Worm (Caenorhabditis elegans) whole organism, young adult: Measurements from ENCODE around the gene F40F8.3.
A peak's percentile ranks its signal among the peaks of the same experiment; 100 is the strongest.

Source experiments
- B0019.2 ChIP-seq: fragments of 200-800 bp; sonication (Bioruptor generic); conservative IDR thresholded peaks from 2 replicates; pipeline ENCODE4 v1.3.6; 2022; ENCODE audit warnings: missing genetic modification reagents, missing genetic modification characterization, missing compliant biosample characterization
- B0261.1 ChIP-seq: sonication (generic microtip); optimal IDR thresholded peaks from 2 replicates; lab custom pipeline; 2016; ENCODE audit warnings: mild to moderate bottlenecking, missing genetic modification characterization, moderate library complexity, missing compliant biosample characterization
- B0336.3 ChIP-seq: fragments of 200-800 bp; sonication (Bioruptor generic); IDR thresholded peaks from 2 replicates; pipeline ENCODE4 v1.3.6; 2022; ENCODE audit warnings: missing genetic modification characterization, missing compliant biosample characterization
- D2030.7 ChIP-seq: fragments of 200-800 bp; sonication (Bioruptor generic); IDR thresholded peaks from 2 replicates; pipeline ENCODE4 v1.3.6; 2022; ENCODE audit warnings: missing genetic modification reagents, missing genetic modification characterization, missing compliant biosample characterization
- F52B5.7 ChIP-seq: sonication (generic microtip); optimal IDR thresholded peaks from 2 replicates; lab custom pipeline; 2016; ENCODE audit warnings: mild to moderate bottlenecking, missing genetic modification characterization, missing compliant biosample characterization
- F55B11.4 ChIP-seq: sonication (generic microtip); optimal IDR thresholded peaks from 2 replicates; lab custom pipeline; 2016; ENCODE audit warnings: missing compliant biosample characterization, missing genetic modification characterization, borderline replicate concordance; ENCODE audit not compliant: insufficient read depth
- F57C9.4 ChIP-seq: sonication (generic microtip); optimal IDR thresholded peaks from 2 replicates; lab custom pipeline; 2017; ENCODE audit warnings: mild to moderate bottlenecking, missing genetic modification characterization, missing compliant biosample characterization
- K11D2.4 ChIP-seq: fragments of 200-800 bp; sonication (Bioruptor generic); IDR thresholded peaks from 2 replicates; pipeline ENCODE4 v1.3.6; 2022; ENCODE audit warnings: missing genetic modification reagents, missing genetic modification characterization, missing compliant biosample characterization
- K12H6.12 ChIP-seq: fragments of 200-800 bp; sonication (Bioruptor generic); optimal IDR thresholded peaks from 2 replicates; lab custom pipeline; 2018; ENCODE audit warnings: mild to moderate bottlenecking, missing genetic modification characterization, missing compliant biosample characterization
- Y67H2A.10 ChIP-seq: fragments of 200-800 bp; sonication (Bioruptor generic); conservative IDR thresholded peaks from 2 replicates; pipeline ENCODE4 v1.3.6; 2022; ENCODE audit warnings: missing genetic modification reagents, missing genetic modification characterization, missing compliant biosample characterization
- athp-1 ChIP-seq: sonication (generic microtip); optimal IDR thresholded peaks from 2 replicates; lab custom pipeline; 2017; ENCODE audit warnings: mild to moderate bottlenecking, missing genetic modification characterization, missing compliant biosample characterization
- attf-6 ChIP-seq: fragments of 200-800 bp; sonication (Bioruptor generic); IDR thresholded peaks from 2 replicates; pipeline ENCODE4 v1.3.6; 2022; ENCODE audit warnings: missing genetic modification reagents, missing genetic modification characterization, missing compliant biosample characterization
- bed-1 ChIP-seq: fragments of 200-800 bp; sonication (Bioruptor generic); IDR thresholded peaks from 2 replicates; pipeline ENCODE4 v1.3.6; 2022; ENCODE audit warnings: missing genetic modification reagents, missing genetic modification characterization, missing compliant biosample characterization
- ccch-3 ChIP-seq: fragments of 200-800 bp; sonication (Bioruptor generic); optimal IDR thresholded peaks from 2 replicates; lab custom pipeline; 2018; ENCODE audit warnings: mild to moderate bottlenecking, missing genetic modification characterization, missing compliant biosample characterization
- cebp-1 ChIP-seq, 2 experiments: fragments of 200-800 bp in 1 of 2; sonication (Bioruptor generic) in 1 of 2; sonication (generic microtip) in 1 of 2; IDR thresholded peaks in 1 of 2; optimal IDR thresholded peaks in 1 of 2; 2 replicates each; pipeline versions ENCODE4 v1.3.6 to Lab custom; 2017 to 2022; ENCODE audit warnings: missing compliant biosample characterization in 2 of 2, missing genetic modification characterization in 2 of 2, mild to moderate bottlenecking in 1 of 2, missing genetic modification reagents in 1 of 2, moderate library complexity in 1 of 2
- cebp-2 ChIP-seq: fragments of 200-800 bp; sonication (Bioruptor generic); IDR thresholded peaks from 2 replicates; pipeline ENCODE4 v1.3.6; 2022; ENCODE audit warnings: missing genetic modification characterization, missing compliant biosample characterization
- ceh-40 ChIP-seq: fragments of 200-800 bp; sonication (Bioruptor generic); IDR thresholded peaks from 2 replicates; pipeline ENCODE4 v1.3.6; 2022; ENCODE audit warnings: missing genetic modification characterization, missing compliant biosample characterization
- ceh-58 ChIP-seq: fragments of 200-800 bp; sonication (Bioruptor generic); IDR thresholded peaks from 2 replicates; pipeline ENCODE4 v1.3.6; 2022; ENCODE audit warnings: missing genetic modification characterization, missing compliant biosample characterization
- chd-7 ChIP-seq: sonication (generic microtip); optimal IDR thresholded peaks from 2 replicates; lab custom pipeline; 2016; ENCODE audit warnings: mild to moderate bottlenecking, missing genetic modification characterization, moderate library complexity, missing compliant biosample characterization
- dox-1 ChIP-seq: fragments of 200-800 bp; sonication (Bioruptor generic); IDR thresholded peaks from 2 replicates; pipeline ENCODE4 v1.3.6; 2022; ENCODE audit warnings: missing genetic modification reagents, missing genetic modification characterization, missing compliant biosample characterization
- egrh-3 ChIP-seq: fragments of 200-800 bp; sonication (Bioruptor generic); IDR thresholded peaks from 2 replicates; pipeline ENCODE4 v1.3.6; 2022; ENCODE audit warnings: missing genetic modification reagents, missing genetic modification characterization, missing compliant biosample characterization
- ekl-4 ChIP-seq: fragments of 200-800 bp; sonication (Bioruptor generic); IDR thresholded peaks from 2 replicates; pipeline ENCODE4 v1.3.6; 2022; ENCODE audit warnings: missing genetic modification reagents, missing genetic modification characterization, missing compliant biosample characterization
- ets-4 ChIP-seq: fragments of 200-800 bp; sonication (Bioruptor generic); optimal IDR thresholded peaks from 2 replicates; lab custom pipeline; 2018; ENCODE audit warnings: mild to moderate bottlenecking, missing genetic modification characterization, missing compliant biosample characterization
- hlh-12 ChIP-seq: sonication (generic microtip); optimal IDR thresholded peaks from 2 replicates; lab custom pipeline; 2016; ENCODE audit warnings: missing genetic modification characterization, missing compliant biosample characterization
- hrde-1 ChIP-seq: sonication (generic microtip); optimal IDR thresholded peaks from 2 replicates; lab custom pipeline; 2016; ENCODE audit warnings: missing genetic modification characterization, mild to moderate bottlenecking, missing compliant biosample characterization, moderate library complexity, missing genotype, missing genetic modification reagents, borderline replicate concordance
- hsf-1 ChIP-seq: fragments of 200-800 bp; sonication (Bioruptor generic); IDR thresholded peaks from 2 replicates; pipeline ENCODE4 v1.3.6; 2022; ENCODE audit warnings: missing genetic modification reagents, missing genetic modification characterization, missing compliant biosample characterization
- lag-1 ChIP-seq: fragments of 200-800 bp; sonication (Bioruptor generic); IDR thresholded peaks from 2 replicates; pipeline ENCODE4 v1.3.6; 2022; ENCODE audit warnings: missing genetic modification reagents, missing genetic modification characterization, missing compliant biosample characterization
- let-526 ChIP-seq: fragments of 200-800 bp; sonication (Bioruptor generic); IDR thresholded peaks from 2 replicates; pipeline ENCODE4 v1.3.6; 2022; ENCODE audit warnings: missing genetic modification reagents, missing genetic modification characterization, missing compliant biosample characterization
- lin-54 ChIP-seq: fragments of 200-800 bp; sonication (Bioruptor generic); optimal IDR thresholded peaks from 2 replicates; lab custom pipeline; 2018; ENCODE audit warnings: mild to moderate bottlenecking, missing genetic modification characterization, missing compliant biosample characterization
- lsl-1 ChIP-seq: fragments of 200-800 bp; sonication (Bioruptor generic); optimal IDR thresholded peaks from 2 replicates; lab custom pipeline; 2018; ENCODE audit warnings: mild to moderate bottlenecking, missing genetic modification characterization, moderate library complexity, missing compliant biosample characterization
- lsy-27 ChIP-seq: sonication (generic microtip); optimal IDR thresholded peaks from 2 replicates; lab custom pipeline; 2017; ENCODE audit warnings: missing genetic modification characterization, mild to moderate bottlenecking, missing compliant biosample characterization, antibody characterized with exemption, missing genotype, borderline replicate concordance; ENCODE audit not compliant: insufficient read depth
- madf-3 ChIP-seq: fragments of 200-800 bp; sonication (Bioruptor generic); IDR thresholded peaks from 2 replicates; pipeline ENCODE4 v1.3.6; 2022; ENCODE audit warnings: missing genetic modification reagents, missing genetic modification characterization, missing compliant biosample characterization
- madf-8 ChIP-seq: fragments of 200-800 bp; sonication (Bioruptor generic); conservative IDR thresholded peaks from 2 replicates; pipeline ENCODE4 v1.3.6; 2022; ENCODE audit warnings: missing genetic modification reagents, missing genetic modification characterization, missing compliant biosample characterization
- mcd-1 ChIP-seq: fragments of 200-800 bp; sonication (Bioruptor generic); IDR thresholded peaks from 2 replicates; pipeline ENCODE4 v1.3.6; 2022; ENCODE audit warnings: missing genetic modification reagents, missing genetic modification characterization, missing compliant biosample characterization
- mxl-1 ChIP-seq: sonication (generic microtip); optimal IDR thresholded peaks from 2 replicates; lab custom pipeline; 2016; ENCODE audit warnings: missing genetic modification characterization, missing compliant biosample characterization
- nfyb-1 ChIP-seq: fragments of 200-800 bp; sonication (Bioruptor generic); IDR thresholded peaks from 2 replicates; pipeline ENCODE4 v1.3.6; 2022; ENCODE audit warnings: missing genetic modification reagents, missing genetic modification characterization, missing compliant biosample characterization
- nhr-27 ChIP-seq: fragments of 200-800 bp; sonication (Bioruptor generic); optimal IDR thresholded peaks from 2 replicates; lab custom pipeline; 2018; ENCODE audit warnings: mild to moderate bottlenecking, missing genetic modification characterization, moderate library complexity, missing compliant biosample characterization
- nhr-80 ChIP-seq: sonication (generic microtip); optimal IDR thresholded peaks from 2 replicates; lab custom pipeline; 2016; ENCODE audit warnings: missing genetic modification characterization, missing compliant biosample characterization
- pha-4 ChIP-seq: fragments of 150-350 bp; sonication (generic microtip); optimal IDR thresholded peaks from 2 replicates; lab custom pipeline; 2014; ENCODE audit warnings: missing biosample characterization, missing genetic modification reagents, missing genetic modification characterization
- rcor-1 ChIP-seq: fragments of 200-800 bp; sonication (Bioruptor generic); IDR thresholded peaks from 2 replicates; pipeline ENCODE4 v1.3.6; 2022; ENCODE audit warnings: missing genetic modification reagents, missing genetic modification characterization, missing compliant biosample characterization
- rpc-1 ChIP-seq, 2 experiments: fragments of 150-350 bp in 1 of 2; sonication (generic microtip) in 1 of 2; optimal IDR thresholded peaks; 2 replicates each; lab custom pipeline; 2014 to 2018; ENCODE audit warnings: missing biosample characterization in 1 of 2, missing genetic modification characterization in 1 of 2, missing genetic modification reagents in 1 of 2, missing genotype in 1 of 2
- sdz-38 ChIP-seq: sonication (generic microtip); optimal IDR thresholded peaks from 2 replicates; lab custom pipeline; 2016; ENCODE audit warnings: missing genotype, missing genetic modification characterization, missing compliant biosample characterization
- snpc-3.4 ChIP-seq: sonication (generic microtip); optimal IDR thresholded peaks from 2 replicates; lab custom pipeline; 2017; ENCODE audit warnings: missing genetic modification characterization, mild to moderate bottlenecking, missing compliant biosample characterization, antibody characterized with exemption, moderate library complexity, missing genotype, missing genetic modification reagents
- tbx-9 ChIP-seq: sonication (generic microtip); optimal IDR thresholded peaks from 2 replicates; lab custom pipeline; 2016; ENCODE audit warnings: borderline replicate concordance, missing genetic modification characterization, inconsistent platforms, missing compliant biosample characterization
- unc-62 ChIP-seq: fragments of 150-350 bp; optimal IDR thresholded peaks from 2 replicates; lab custom pipeline; 2014; ENCODE audit warnings: missing biosample characterization, missing genetic modification reagents, missing genetic modification characterization
- ztf-18 ChIP-seq: sonication (generic microtip); optimal IDR thresholded peaks from 2 replicates; lab custom pipeline; 2016; ENCODE audit warnings: missing genotype, mild to moderate bottlenecking, missing genetic modification characterization, missing compliant biosample characterization
- ztf-22 ChIP-seq: fragments of 200-800 bp; sonication (Bioruptor generic); optimal IDR thresholded peaks from 2 replicates; lab custom pipeline; 2018; ENCODE audit warnings: mild to moderate bottlenecking, missing genetic modification characterization, moderate library complexity, missing compliant biosample characterization

F40F8.3 gene

DNA sequence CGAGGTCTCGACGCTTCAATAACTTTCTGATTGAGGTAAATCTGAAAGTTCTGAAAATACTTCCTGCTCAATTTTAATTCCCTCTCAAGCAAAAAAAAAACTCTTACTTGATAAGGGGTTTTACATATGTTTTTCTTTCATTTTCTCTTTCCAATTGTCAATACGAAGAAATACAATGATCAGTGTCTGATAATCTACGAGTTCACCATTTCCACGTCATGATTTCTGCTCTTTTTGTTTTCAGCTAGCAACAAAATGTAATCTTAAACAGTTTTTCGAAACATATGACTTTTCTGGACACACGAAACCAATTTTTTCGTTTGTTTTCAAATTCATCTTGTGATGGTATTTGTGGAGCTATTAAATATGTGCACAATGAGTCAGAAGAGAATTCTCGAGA is 27.1 kb downstream of the F40F8.3 start:
- TF ChIP-seq bed-1 (GFP tag; lab: Robert Waterston, UW), result no peak
- no peak for TF ChIP-seq F52B5.7 (tag; lab: Kevin White, UChicago)
- TF ChIP-seq lin-54 (GFP tag; lab: Kevin White, UChicago), result no peak
- no peak for TF ChIP-seq ztf-22 (GFP tag; lab: Kevin White, UChicago)
- TF ChIP-seq rcor-1 (GFP tag; lab: Robert Waterston, UW), result no peak
- no peak for TF ChIP-seq dox-1
- no peak for TF ChIP-seq sdz-38 (tag; lab: Kevin White, UChicago)
- no peak for TF ChIP-seq snpc-3.4 (tag; lab: Kevin White, UChicago)
- no peak for TF ChIP-seq egrh-3
- no peak for TF ChIP-seq hsf-1 (GFP tag; lab: Robert Waterston, UW)
- no peak for TF ChIP-seq athp-1
- TF ChIP-seq F57C9.4 (tag; lab: Kevin White, UChicago), result no peak
- TF ChIP-seq mxl-1 (tag; lab: Kevin White, UChicago), result no peak
- no peak for TF ChIP-seq mcd-1 (GFP tag; lab: Robert Waterston, UW)
- TF ChIP-seq nhr-27 (tag; lab: Kevin White, UChicago), result no peak
- TF ChIP-seq, all 124 proteins: peak for 0

ce11 chrII:11157660-11158059 is 28.6 kb downstream of the F40F8.3 start:
- TF ChIP-seq madf-3 (GFP tag; lab: Robert Waterston, UW) (no peak), rpc-1 (optimal IDR thresholded peaks at IDR 0.05; lab: Kevin White, UChicago) (peak; percentile 74), rpc-1 (tag; optimal IDR thresholded peaks at IDR 0.05; lab: Kevin White, UChicago) (peak; percentile 88), ets-4 (GFP tag; lab: Kevin White, UChicago) (no peak), unc-62 (no peak), chd-7 (tag; lab: Kevin White, UChicago) (peak; percentile 44), madf-8 (GFP tag; lab: Robert Waterston, UW) (peak; percentile 19; the same call in 1 of the 2 replicates), nhr-80 (tag; lab: Kevin White, UChicago) (peak; percentile 39), hrde-1 (tag; lab: Kevin White, UChicago) (peak; percentile 58), let-526 (GFP tag; lab: Robert Waterston, UW) (0 out of 2 replicates have a peak, but pooled peaks have one; percentile 11), lsy-27 (tag; lab: Kevin White, UChicago) (no peak), hlh-12 (tag; lab: Kevin White, UChicago) (peak; percentile 28), K11D2.4 (GFP tag; lab: Robert Waterston, UW) (0 out of 2 replicates have a peak, but pooled peaks have one; percentile 46), D2030.7 (peak; percentile 59; the same call in 1 of the 2 replicates), F55B11.4 (tag; lab: Kevin White, UChicago) (no peak), ceh-40 (GFP tag; lab: Robert Waterston, UW) (no peak), cebp-1 (GFP tag; IDR thresholded peaks at IDR 0.05; lab: Robert Waterston, UW) (no peak), cebp-1 (tag; optimal IDR thresholded peaks at IDR 0.05; lab: Kevin White, UChicago) (peak; percentile 64), pha-4 (no peak), egrh-3 (no peak; the same call in 1 of the 2 replicates), lag-1 (no peak), B0261.1 (tag; lab: Kevin White, UChicago) (peak; percentile 88), attf-6 (GFP tag; lab: Robert Waterston, UW) (0 out of 2 replicates have a peak, but pooled peaks have one; percentile 22), cebp-2 (GFP tag; lab: Robert Waterston, UW) (no peak), Y67H2A.10 (no peak), B0019.2 (GFP tag; lab: Robert Waterston, UW) (no peak), ekl-4 (GFP tag; lab: Robert Waterston, UW) (peak; percentile 59; the same call in 1 of the 2 replicates), tbx-9 (no peak), B0336.3 (peak; percentile 37; the same call in 1 of the 2 replicates), K12H6.12 (tag; lab: Kevin White, UChicago) (no peak), lsl-1 (peak; percentile 47), ceh-58 (GFP tag; lab: Robert Waterston, UW) (no peak), ccch-3 (GFP tag; lab: Kevin White, UChicago) (no peak), nfyb-1 (GFP tag; lab: Robert Waterston, UW) (peak; percentile 68), ztf-18 (peak; percentile 63)
